Fruit fly (Drosophila melanogaster): Measurements from ENCODE around the gene sba.
A peak's percentile ranks its signal among the peaks of the same experiment; 100 is the strongest.

sba gene

dm6 chr3R:23931095-23931728 is 8.4 kb upstream of the sba start, which contains the start of the genes Rpt2 and CG13599 (continued):
- no peak for TF ChIP-seq abd-A (tag; optimal IDR thresholded peaks at IDR 0.05)
- peak; percentile 20 for TF ChIP-seq D19A (tag; optimal IDR thresholded peaks at IDR 0.05)
- TF ChIP-seq bab2 (GFP tag; optimal IDR thresholded peaks at IDR 0.05), result peak; percentile 6
- peak; percentile 14 for TF ChIP-seq CG12155 (GFP tag; optimal IDR thresholded peaks at IDR 0.05)
- peak; percentile 6 for TF ChIP-seq exex (tag; optimal IDR thresholded peaks at IDR 0.05)
- no peak for TF ChIP-seq CG15696 (tag; optimal IDR thresholded peaks at IDR 0.05)
- TF ChIP-seq Pdp1 (GFP tag; optimal IDR thresholded peaks at IDR 0.05), result peak in 1 of 2 experiments; percentile 13
- TF ChIP-seq trem (tag; optimal IDR thresholded peaks at IDR 0.05), result peak; percentile 85
- no peak for TF ChIP-seq CG10431 (GFP tag; optimal IDR thresholded peaks at IDR 0.05)
- no peak for TF ChIP-seq btn (GFP tag; optimal IDR thresholded peaks at IDR 0.05)
- TF ChIP-seq Spps (tag; optimal IDR thresholded peaks at IDR 0.05), result peak; percentile 14
- TF ChIP-seq CG4730 (GFP tag; IDR thresholded peaks at IDR 0.05), result no peak
- TF ChIP-seq wdn (GFP tag; IDR thresholded peaks at IDR 0.05), result no peak
- TF ChIP-seq gem (tag; optimal IDR thresholded peaks at IDR 0.05), result peak; percentile 43
- no peak for TF ChIP-seq sima (GFP tag; optimal IDR thresholded peaks at IDR 0.05)
- peak; percentile 81 for TF ChIP-seq MESR4 (GFP tag; optimal IDR thresholded peaks at IDR 0.05)
- TF ChIP-seq dan (GFP tag; IDR thresholded peaks at IDR 0.05), result no peak
- no peak for TF ChIP-seq emc (GFP tag; optimal IDR thresholded peaks at IDR 0.05)
- no peak for TF ChIP-seq Gsc (GFP tag; IDR thresholded peaks at IDR 0.05)
- peak; percentile 34 for TF ChIP-seq lilli (GFP tag; optimal IDR thresholded peaks at IDR 0.05)
- peak; percentile 82 for TF ChIP-seq hkb (optimal IDR thresholded peaks at IDR 0.05)
- no peak for TF ChIP-seq hkb (GFP tag; IDR thresholded peaks at IDR 0.05)
- TF ChIP-seq Bgb (GFP tag; IDR thresholded peaks at IDR 0.05; ENCODE audit: partially characterized antibody), result no peak; the same call in 1 of the 2 replicates
- TF ChIP-seq CG13624 (GFP tag; optimal IDR thresholded peaks at IDR 0.05), result peak; percentile 47
- no peak for TF ChIP-seq Stat92E (GFP tag; optimal IDR thresholded peaks at IDR 0.05)
- TF ChIP-seq sc (optimal IDR thresholded peaks at IDR 0.05), result no peak
- TF ChIP-seq sc (GFP tag; optimal IDR thresholded peaks at IDR 0.05), result no peak
- TF ChIP-seq CG11093 (GFP tag; IDR thresholded peaks at IDR 0.05), result no peak
- no peak for TF ChIP-seq lov (optimal IDR thresholded peaks at IDR 0.05)
- TF ChIP-seq lov (GFP tag; IDR thresholded peaks at IDR 0.05), result no peak
- no peak for TF ChIP-seq hth (optimal IDR thresholded peaks at IDR 0.05)
- TF ChIP-seq CG18599 (GFP tag; optimal IDR thresholded peaks at IDR 0.05), result no peak
- TF ChIP-seq grn (GFP tag; optimal IDR thresholded peaks at IDR 0.05), result no peak
- TF ChIP-seq CG12236 (GFP tag; optimal IDR thresholded peaks at IDR 0.05), result no peak
- TF ChIP-seq Atf6 (GFP tag; IDR thresholded peaks at IDR 0.05), result no peak
- TF ChIP-seq Dfd (GFP tag; optimal IDR thresholded peaks at IDR 0.05), result no peak
- TF ChIP-seq CG6254 (GFP tag; optimal IDR thresholded peaks at IDR 0.05), result no peak
- peak; percentile 26 for TF ChIP-seq CG1603 (tag; optimal IDR thresholded peaks at IDR 0.05)
- TF ChIP-seq CG2875 (GFP tag; optimal IDR thresholded peaks at IDR 0.05), result no peak
- no peak for TF ChIP-seq vvl (GFP tag; IDR thresholded peaks at IDR 0.05)
- TF ChIP-seq cas (GFP tag; IDR thresholded peaks at IDR 0.05), result no peak
- TF ChIP-seq hbn (GFP tag; IDR thresholded peaks at IDR 0.05; ENCODE audit: partially characterized antibody), result peak; percentile 50
- TF ChIP-seq CG12391 (tag; optimal IDR thresholded peaks at IDR 0.05), result peak; percentile 63
- TF ChIP-seq Elba2 (GFP tag; optimal IDR thresholded peaks at IDR 0.05), result no peak
- peak; percentile 27 for TF ChIP-seq CG17385 (GFP tag; optimal IDR thresholded peaks at IDR 0.05)
- peak; percentile 58 for TF ChIP-seq phol (tag; optimal IDR thresholded peaks at IDR 0.05)
- TF ChIP-seq CG18011 (GFP tag; optimal IDR thresholded peaks at IDR 0.05), result no peak
- no peak for TF ChIP-seq ttk (GFP tag; IDR thresholded peaks at IDR 0.05)
- no peak for TF ChIP-seq dpn (GFP tag; optimal IDR thresholded peaks at IDR 0.05)
- TF ChIP-seq caup (GFP tag; optimal IDR thresholded peaks at IDR 0.05; ENCODE audit: severe bottlenecking), result no peak
- TF ChIP-seq CG17802 (tag; optimal IDR thresholded peaks at IDR 0.05), result no peak

Data from whole organism, embryonic.